Worm (Caenorhabditis elegans): ENCODE results near the gene F57F4.2.

- TF ChIP-seq gei-17 (GFP tag; optimal IDR thresholded peaks at IDR 0.05) (no peak), repo-1 (tag; optimal IDR thresholded peaks at IDR 0.05) (no peak), F10E7.11 (tag; optimal IDR thresholded peaks at IDR 0.05) (no peak), snpc-4 (GFP tag; optimal IDR thresholded peaks at IDR 0.05) (no peak), snpc-4 (tag; optimal IDR thresholded peaks at IDR 0.05) (peak in 1 of 4 experiments; percentile 1), ztf-22 (GFP tag; optimal IDR thresholded peaks at IDR 0.05) (no peak), madf-8 (GFP tag; conservative IDR thresholded peaks at IDR 0.05) (no peak), egrh-3 (GFP tag; IDR thresholded peaks at IDR 0.05) (no peak), ekl-4 (GFP tag; IDR thresholded peaks at IDR 0.05) (no peak), F33H1.4 (GFP tag; IDR thresholded peaks at IDR 0.05) (0 out of 2 replicates have a peak, but pooled peaks have one; percentile 9), ama-1 (optimal IDR thresholded peaks at IDR 0.05) (no peak), ama-1 (GFP tag; optimal IDR thresholded peaks at IDR 0.05) (peak in 1 of 2 experiments; percentile 8), lin-40 (tag; optimal IDR thresholded peaks at IDR 0.05) (no peak), F37B4.10 (GFP tag; IDR thresholded peaks at IDR 0.05) (no peak), Y53G8AR.9 (GFP tag; conservative IDR thresholded peaks at IDR 0.05) (no peak)
Measured at ce11 chrV:6430526-6431371, 41.2 kb upstream of the F57F4.2 start.
